Worm (Caenorhabditis elegans) whole organism, L1 larva: Measurements from ENCODE around the gene F44E2.7.
A peak's percentile ranks its signal among the peaks of the same experiment; 100 is the strongest.

Experiments used
- C04F5.9 ChIP-seq: sonication (generic microtip); optimal IDR thresholded peaks from 2 replicates; lab custom pipeline; 2016; ENCODE audit warnings: missing genetic modification characterization, missing compliant biosample characterization
- C16A3.4 ChIP-seq: fragments of 150-350 bp; optimal IDR thresholded peaks from 2 replicates; lab custom pipeline; 2014; ENCODE audit warnings: missing biosample characterization, missing genetic modification characterization
- Y116A8C.19 ChIP-seq: sonication (generic microtip); optimal IDR thresholded peaks from 2 replicates; lab custom pipeline; 2016; ENCODE audit warnings: missing compliant biosample characterization, missing genetic modification characterization, borderline replicate concordance
- aha-1 ChIP-seq: fragments of 150-350 bp; optimal IDR thresholded peaks from 2 replicates; lab custom pipeline; 2014; ENCODE audit warnings: missing biosample characterization, missing genetic modification characterization
- aly-2 ChIP-seq: fragments of 150-350 bp; optimal IDR thresholded peaks from 2 replicates; lab custom pipeline; 2014; ENCODE audit warnings: missing biosample characterization, missing genetic modification characterization
- ama-1 ChIP-seq: fragments of 150-350 bp; optimal IDR thresholded peaks from 2 replicates; lab custom pipeline; 2014
- blmp-1 ChIP-seq: fragments of 150-350 bp; optimal IDR thresholded peaks from 2 replicates; lab custom pipeline; 2014; ENCODE audit warnings: missing biosample characterization, missing genetic modification characterization
- ceh-63 ChIP-seq: fragments of 200-800 bp; sonication (Bioruptor generic); optimal IDR thresholded peaks from 2 replicates; lab custom pipeline; 2018; ENCODE audit warnings: mild to moderate bottlenecking, missing genetic modification characterization, missing compliant biosample characterization
- ceh-8 ChIP-seq: fragments of 200-800 bp; sonication (Bioruptor generic); optimal IDR thresholded peaks from 2 replicates; lab custom pipeline; 2018; ENCODE audit warnings: mild to moderate bottlenecking, missing genetic modification characterization, moderate library complexity, missing compliant biosample characterization
- ceh-82 ChIP-seq, 3 experiments: fragments of 150-350 bp in 1 of 3; sonication (generic microtip) in 2 of 3; optimal IDR thresholded peaks; 2 replicates each; lab custom pipeline; 2014 to 2017; ENCODE audit warnings: missing biosample characterization in 3 of 3, missing genetic modification characterization in 3 of 3
- ceh-88 ChIP-seq: fragments of 200-800 bp; sonication (Bioruptor generic); IDR thresholded peaks from 2 replicates; pipeline ENCODE4 v1.3.6; 2022; ENCODE audit warnings: missing genetic modification characterization, missing compliant biosample characterization
- ces-1 ChIP-seq: fragments of 150-350 bp; optimal IDR thresholded peaks from 2 replicates; lab custom pipeline; 2014; ENCODE audit warnings: missing biosample characterization, missing genetic modification reagents, missing genetic modification characterization
- efl-1 ChIP-seq, 4 experiments: fragments of 150-350 bp; optimal IDR thresholded peaks in 3 of 4; peaks in 1 of 4; 1 replicate in 1 of 4; 2 replicates in 3 of 4; lab custom pipeline; 2014; ENCODE audit warnings: missing biosample characterization in 2 of 4, missing genetic modification characterization in 2 of 4, missing genetic modification reagents in 2 of 4
- egl-13 ChIP-seq: sonication (generic microtip); optimal IDR thresholded peaks from 2 replicates; lab custom pipeline; 2016; ENCODE audit warnings: missing genotype, missing genetic modification reagents, missing genetic modification characterization, missing compliant biosample characterization
- egl-27 ChIP-seq, 2 experiments: fragments of 150-350 bp in 1 of 2; sonication (generic microtip); optimal IDR thresholded peaks; 3 replicates each; lab custom pipeline; 2017 to 2018; ENCODE audit warnings: missing biosample characterization in 2 of 2, missing genetic modification characterization in 2 of 2, missing genetic modification reagents in 2 of 2
- ets-5 ChIP-seq: fragments of 200-800 bp; sonication (Bioruptor generic); IDR thresholded peaks from 2 replicates; pipeline ENCODE4 v1.3.6; 2022; ENCODE audit warnings: missing genetic modification characterization, missing compliant biosample characterization
- fkh-10 ChIP-seq: sonication (generic microtip); optimal IDR thresholded peaks from 2 replicates; lab custom pipeline; 2017; ENCODE audit warnings: missing biosample characterization, missing genetic modification reagents, missing genetic modification characterization
- fkh-8 ChIP-seq: sonication (generic microtip); optimal IDR thresholded peaks from 2 replicates; lab custom pipeline; 2016; ENCODE audit warnings: mild to moderate bottlenecking, missing genetic modification characterization, missing compliant biosample characterization
- fos-1 ChIP-seq: fragments of 150-350 bp; optimal IDR thresholded peaks from 2 replicates; lab custom pipeline; 2014; ENCODE audit warnings: missing biosample characterization, missing genetic modification characterization
- hlh-4 ChIP-seq: sonication (generic microtip); optimal IDR thresholded peaks from 2 replicates; lab custom pipeline; 2016; ENCODE audit warnings: mild to moderate bottlenecking, missing genetic modification characterization, missing compliant biosample characterization
- hpl-2 ChIP-seq: fragments of 150-350 bp; optimal IDR thresholded peaks from 2 replicates; lab custom pipeline; 2014; ENCODE audit warnings: missing biosample characterization, missing genetic modification reagents, missing genetic modification characterization
- isw-1 ChIP-seq: fragments of 200-800 bp; sonication (Bioruptor generic); IDR thresholded peaks from 2 replicates; pipeline ENCODE4 v1.3.6; 2022; ENCODE audit warnings: missing genetic modification characterization, missing compliant biosample characterization
- lin-13 ChIP-seq: fragments of 150-350 bp; optimal IDR thresholded peaks from 2 replicates; lab custom pipeline; 2014; ENCODE audit warnings: missing biosample characterization, missing genetic modification reagents, missing genetic modification characterization
- lin-14 ChIP-seq: fragments of 200-800 bp; sonication (Bioruptor generic); optimal IDR thresholded peaks from 2 replicates; lab custom pipeline; 2018; ENCODE audit warnings: mild to moderate bottlenecking, missing genetic modification characterization, moderate library complexity, missing compliant biosample characterization
- lin-15B ChIP-seq: fragments of 150-350 bp; sonication (generic microtip); optimal IDR thresholded peaks from 3 replicates; lab custom pipeline; 2014; ENCODE audit warnings: missing biosample characterization, missing genetic modification characterization
- lin-35 ChIP-seq, 2 experiments: fragments of 150-350 bp; optimal IDR thresholded peaks; 2 replicates each; lab custom pipeline; 2014; ENCODE audit warnings: missing biosample characterization in 2 of 2, missing genetic modification characterization in 2 of 2, missing genetic modification reagents in 2 of 2
- lir-3 ChIP-seq: sonication (generic microtip); optimal IDR thresholded peaks from 2 replicates; lab custom pipeline; 2016; ENCODE audit warnings: mild to moderate bottlenecking, missing genetic modification characterization, moderate library complexity, missing compliant biosample characterization; ENCODE audit not compliant: poor library complexity
- lsy-2 ChIP-seq, 2 experiments: fragments of 150-350 bp; optimal IDR thresholded peaks; 2 replicates each; lab custom pipeline; 2014; ENCODE audit warnings: missing biosample characterization in 2 of 2, missing genetic modification characterization in 2 of 2
- mab-9 ChIP-seq: fragments of 200-800 bp; sonication (Bioruptor generic); IDR thresholded peaks from 2 replicates; pipeline ENCODE4 v1.3.6; 2022; ENCODE audit warnings: missing genetic modification reagents, missing genetic modification characterization, missing compliant biosample characterization
- mef-2 ChIP-seq: fragments of 150-350 bp; optimal IDR thresholded peaks from 2 replicates; lab custom pipeline; 2014; ENCODE audit warnings: missing biosample characterization, missing genetic modification characterization
- mep-1 ChIP-seq: fragments of 150-350 bp; optimal IDR thresholded peaks from 2 replicates; lab custom pipeline; 2014; ENCODE audit warnings: missing biosample characterization, missing genetic modification characterization
- nhr-12 ChIP-seq: sonication (generic microtip); optimal IDR thresholded peaks from 2 replicates; lab custom pipeline; 2017; ENCODE audit warnings: missing biosample characterization, missing genetic modification characterization
- nhr-20 ChIP-seq: sonication (generic microtip); optimal IDR thresholded peaks from 2 replicates; lab custom pipeline; 2016; ENCODE audit warnings: mild to moderate bottlenecking, missing genetic modification characterization, missing compliant biosample characterization
- nhr-71 ChIP-seq: sonication (generic microtip); optimal IDR thresholded peaks from 2 replicates; lab custom pipeline; 2016; ENCODE audit warnings: mild to moderate bottlenecking, missing genetic modification characterization, moderate library complexity, missing compliant biosample characterization
- nhr-76 ChIP-seq: sonication (generic microtip); optimal IDR thresholded peaks from 2 replicates; lab custom pipeline; 2017; ENCODE audit warnings: missing biosample characterization, missing genetic modification characterization
- nhr-84 ChIP-seq: sonication (generic microtip); optimal IDR thresholded peaks from 2 replicates; lab custom pipeline; 2017; ENCODE audit warnings: missing biosample characterization, missing genetic modification characterization
- pag-3 ChIP-seq: sonication (generic microtip); optimal IDR thresholded peaks from 2 replicates; lab custom pipeline; 2017; ENCODE audit warnings: missing genetic modification characterization, mild to moderate bottlenecking, missing compliant biosample characterization, antibody characterized with exemption, borderline replicate concordance; ENCODE audit not compliant: insufficient read depth
- skn-1 ChIP-seq: fragments of 150-350 bp; optimal IDR thresholded peaks from 2 replicates; lab custom pipeline; 2014; ENCODE audit warnings: missing biosample characterization, missing genetic modification characterization
- snpc-4 ChIP-seq: fragments of 150-350 bp; optimal IDR thresholded peaks from 2 replicates; lab custom pipeline; 2014; ENCODE audit warnings: missing biosample characterization, missing genetic modification characterization
- snu-23 ChIP-seq: sonication (generic microtip); optimal IDR thresholded peaks from 2 replicates; lab custom pipeline; 2016; ENCODE audit warnings: missing genetic modification characterization, missing compliant biosample characterization
- swsn-7 ChIP-seq: sonication (generic microtip); optimal IDR thresholded peaks from 2 replicates; lab custom pipeline; 2016; ENCODE audit warnings: missing genetic modification characterization, missing compliant biosample characterization
- tlp-1 ChIP-seq: fragments of 150-350 bp; optimal IDR thresholded peaks from 2 replicates; lab custom pipeline; 2014; ENCODE audit warnings: missing biosample characterization, missing genetic modification characterization
- unc-130 ChIP-seq: fragments of 150-350 bp; optimal IDR thresholded peaks from 2 replicates; lab custom pipeline; 2017; ENCODE audit warnings: missing biosample characterization, missing genetic modification characterization, inconsistent platforms
- unc-30 ChIP-seq: sonication (generic microtip); optimal IDR thresholded peaks from 2 replicates; lab custom pipeline; 2017; ENCODE audit warnings: missing biosample characterization, missing genetic modification characterization
- unc-98 ChIP-seq: fragments of 200-800 bp; sonication (Bioruptor generic); IDR thresholded peaks from 2 replicates; pipeline ENCODE4 v1.3.6; 2022; ENCODE audit warnings: missing genetic modification characterization, missing compliant biosample characterization
- vab-15 ChIP-seq: sonication (generic microtip); optimal IDR thresholded peaks from 2 replicates; lab custom pipeline; 2017; ENCODE audit warnings: missing genotype, mild to moderate bottlenecking, missing genetic modification characterization, missing compliant biosample characterization
- xbp-1 ChIP-seq: sonication (generic microtip); optimal IDR thresholded peaks from 2 replicates; lab custom pipeline; 2016; ENCODE audit warnings: missing genetic modification characterization, missing compliant biosample characterization
- zag-1 ChIP-seq: fragments of 150-350 bp; optimal IDR thresholded peaks from 2 replicates; lab custom pipeline; 2014; ENCODE audit warnings: missing biosample characterization, missing genetic modification characterization
- zip-4 ChIP-seq: fragments of 200-800 bp; sonication (Bioruptor generic); optimal IDR thresholded peaks from 2 replicates; lab custom pipeline; 2018; ENCODE audit warnings: mild to moderate bottlenecking, missing genetic modification characterization, moderate library complexity, missing compliant biosample characterization

F44E2.7 gene

DNA sequence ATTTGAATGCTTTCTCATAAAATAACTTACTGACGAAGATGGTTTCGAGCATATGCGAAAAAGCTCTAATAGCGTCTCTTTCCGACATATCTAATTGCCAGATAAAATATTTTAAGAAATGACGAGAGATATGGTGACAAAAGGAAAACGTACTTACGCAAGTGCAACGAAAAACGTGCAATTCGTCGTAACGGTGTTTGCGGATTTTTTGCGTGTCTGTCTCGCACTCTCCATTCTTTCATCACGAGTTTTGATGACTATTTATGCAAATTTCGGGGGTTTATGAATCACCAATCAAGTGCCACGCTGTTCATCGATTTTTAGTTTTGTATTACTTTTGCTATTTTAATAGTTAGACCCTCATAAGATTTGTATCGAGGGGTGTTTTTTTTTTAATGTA, 40.7 kb upstream of the F44E2.7 start, which contains the start of gene ZK637.14 (continued):
- TF ChIP-seq lsy-2 (tag; optimal IDR thresholded peaks at IDR 0.05; lab: Kevin White, UChicago) (peak; percentile 69 to 73), mep-1 (tag; lab: Kevin White, UChicago) (peak; percentile 87), nhr-76 (tag; lab: Kevin White, UChicago) (no peak), C16A3.4 (tag; lab: Kevin White, UChicago) (peak; percentile 38), egl-13 (tag; lab: Kevin White, UChicago) (peak; percentile 30), ceh-82 (tag; optimal IDR thresholded peaks at IDR 0.05; lab: Kevin White, UChicago) (peak in 1 of 3 experiments; percentile 52), lin-15B (tag; lab: Kevin White, UChicago) (no peak), swsn-7 (tag; lab: Kevin White, UChicago) (peak; percentile 55), xbp-1 (peak; percentile 33)

DNA sequence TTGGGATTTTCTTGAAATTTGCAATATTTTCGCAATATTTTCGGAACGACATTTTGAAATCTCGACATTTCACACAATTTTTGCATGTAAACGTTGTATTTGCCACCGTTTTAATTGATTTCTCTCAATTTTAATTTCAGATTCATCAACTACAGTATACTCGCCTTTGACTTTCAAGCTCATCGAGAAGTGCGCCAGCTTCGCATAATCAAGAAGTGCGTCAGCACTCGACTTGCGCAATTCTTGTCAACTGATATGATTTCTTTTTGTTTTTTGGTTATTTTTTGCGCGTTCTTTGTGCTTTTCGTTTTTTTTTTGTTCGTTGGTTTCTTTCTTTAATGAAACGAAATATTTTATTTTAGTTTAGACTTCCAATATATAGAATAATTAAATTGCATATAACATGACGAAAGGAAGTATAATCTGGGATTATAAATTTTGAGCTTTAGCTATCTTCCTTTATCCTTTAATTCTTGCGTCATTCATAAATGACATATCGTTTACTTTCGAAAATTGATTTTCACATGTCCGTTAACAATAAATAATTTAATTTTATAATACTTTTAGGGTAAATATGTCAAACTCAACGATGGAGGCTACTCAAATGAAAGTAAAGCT, 39.0 kb upstream of the F44E2.7 start, which contains the start of gene famh-136:
TSS of gene famh-136 (plus strand) at position 568 of the 618 bp plus-strand sequence.
- peak; percentile 81 to 92 for TF ChIP-seq lin-35 (GFP tag; optimal IDR thresholded peaks at IDR 0.05; lab: Kevin White, UChicago)
- TF ChIP-seq zag-1, result no peak
- no peak for TF ChIP-seq ces-1
- TF ChIP-seq unc-130, result peak; percentile 94
- TF ChIP-seq vab-15, result no peak
- TF ChIP-seq ceh-63 (GFP tag; lab: Kevin White, UChicago), result no peak
- TF ChIP-seq zip-4 (GFP tag; lab: Kevin White, UChicago), result peak; percentile 42
- TF ChIP-seq Y116A8C.19, result no peak
- peak; percentile 42 for TF ChIP-seq fkh-10 (GFP tag; lab: Kevin White, UChicago)
- peak; percentile 43 for TF ChIP-seq fos-1 (tag; lab: Kevin White, UChicago)
- peak; percentile 93 for TF ChIP-seq snu-23
- peak; percentile 68 for TF ChIP-seq lin-13 (GFP tag; lab: Kevin White, UChicago)
- no peak for TF ChIP-seq ceh-88 (GFP tag; lab: Robert Waterston, UW)
- TF ChIP-seq ets-5, result no peak
- no peak for TF ChIP-seq hlh-4 (tag; lab: Kevin White, UChicago)
- peak; percentile 39; the same call in 1 of the 2 replicates for TF ChIP-seq mab-9 (GFP tag; lab: Robert Waterston, UW)
- TF ChIP-seq tlp-1 (tag; lab: Kevin White, UChicago), result no peak
- no peak for TF ChIP-seq mef-2
- peak; percentile 84 for TF ChIP-seq lin-14 (GFP tag; lab: Kevin White, UChicago)
- TF ChIP-seq ceh-82 (tag; optimal IDR thresholded peaks at IDR 0.05; lab: Kevin White, UChicago), result peak; percentile 45 to 80 (median 61)
- TF ChIP-seq aha-1 (tag; lab: Kevin White, UChicago), result no peak
- peak; percentile 82 for TF ChIP-seq blmp-1
- TF ChIP-seq nhr-12 (tag; lab: Kevin White, UChicago), result no peak
- TF ChIP-seq nhr-71, result peak; percentile 92
- TF ChIP-seq egl-27 (tag; optimal IDR thresholded peaks at IDR 0.05; lab: Kevin White, UChicago), result no peak
- peak; percentile 45 for TF ChIP-seq lir-3
- peak; percentile 75 for TF ChIP-seq lin-15B (tag; lab: Kevin White, UChicago)
- no peak for TF ChIP-seq nhr-84
- TF ChIP-seq mep-1 (tag; lab: Kevin White, UChicago), result peak; percentile 97
- peak; percentile 39 for TF ChIP-seq pag-3
- TF ChIP-seq xbp-1, result peak; percentile 79
- TF ChIP-seq isw-1 (GFP tag; lab: Robert Waterston, UW), result peak; percentile 50
- peak; percentile 58 for TF ChIP-seq aly-2 (tag; lab: Kevin White, UChicago)
- no peak for TF ChIP-seq ceh-8 (GFP tag; lab: Kevin White, UChicago)
- TF ChIP-seq snpc-4, result peak; percentile 74
- TF ChIP-seq unc-98 (GFP tag; lab: Robert Waterston, UW), result no peak
- TF ChIP-seq efl-1 (optimal IDR thresholded peaks at IDR 0.05; lab: Kevin White, UChicago), result peak; percentile 78 to 85
- TF ChIP-seq efl-1 (GFP tag; optimal IDR thresholded peaks at IDR 0.05 in 1 of 2; lab: Kevin White, UChicago), result peak; percentile 77 to 98
- TF ChIP-seq C04F5.9 (tag; lab: Kevin White, UChicago), result peak; percentile 93
- TF ChIP-seq unc-30 (tag; lab: Kevin White, UChicago), result no peak
- TF ChIP-seq fkh-8 (tag; lab: Kevin White, UChicago), result peak; percentile 83
- TF ChIP-seq skn-1, result peak; percentile 74
- peak; percentile 96 for TF ChIP-seq nhr-20 (tag; lab: Kevin White, UChicago)
- peak; percentile 64 for TF ChIP-seq egl-13 (tag; lab: Kevin White, UChicago)
- no peak for TF ChIP-seq ama-1 (lab: Kevin White, UChicago)
- TF ChIP-seq hpl-2 (GFP tag; lab: Kevin White, UChicago), result peak; percentile 56
